Fruit fly (Drosophila melanogaster) whole organism, embryonic: Measurements from ENCODE around the gene Nct.

Experiments
- Abd-B ChIP-seq: fragments of 200-800 bp; sonication (Bioruptor generic); optimal IDR thresholded peaks from 2 replicates; lab custom pipeline; 2018; ENCODE audit warnings: missing biosample characterization, mild to moderate bottlenecking, missing genetic modification characterization, moderate library complexity
- Bdp1 ChIP-seq: fragments of 200-800 bp; sonication (Bioruptor generic); optimal IDR thresholded peaks from 3 replicates; lab custom pipeline; 2016; ENCODE audit warnings: missing biosample characterization, missing genetic modification characterization
- BtbVII ChIP-seq: fragments of 200-800 bp; sonication (Bioruptor generic); optimal IDR thresholded peaks from 3 replicates; lab custom pipeline; 2017; ENCODE audit warnings: missing biosample characterization, mild to moderate bottlenecking, missing genetic modification characterization
- CG10321 ChIP-seq: fragments of 200-800 bp; sonication (Bioruptor generic); IDR thresholded peaks from 2 replicates; pipeline ENCODE4 v1.3.6; 2022; ENCODE audit warnings: missing biosample characterization, missing genetic modification characterization
- CG11093 ChIP-seq: fragments of 200-800 bp; sonication (Bioruptor generic); IDR thresholded peaks from 3 replicates; pipeline ENCODE4 v1.3.6; 2022; ENCODE audit warnings: missing biosample characterization, missing genetic modification characterization
- CG11695 ChIP-seq: fragments of 200-800 bp; sonication (Bioruptor generic); IDR thresholded peaks from 3 replicates; pipeline ENCODE4 v1.3.6; 2022; ENCODE audit warnings: missing biosample characterization, missing genetic modification characterization
- CG12155 ChIP-seq: fragments of 200-800 bp; sonication (Bioruptor generic); optimal IDR thresholded peaks from 3 replicates; lab custom pipeline; 2016; ENCODE audit warnings: missing biosample characterization, missing genetic modification characterization
- CG16813 ChIP-seq: fragments of 200-800 bp; sonication (Bioruptor generic); IDR thresholded peaks from 3 replicates; pipeline ENCODE4 v1.3.6; 2022; ENCODE audit warnings: missing biosample characterization, missing genetic modification characterization; ENCODE audit not compliant: partially characterized antibody
- CG17612 ChIP-seq: fragments of 200-800 bp; sonication (Bioruptor generic); IDR thresholded peaks from 2 replicates; pipeline ENCODE4 v1.3.6; 2022; ENCODE audit warnings: missing biosample characterization, missing genetic modification characterization
- CG1832 ChIP-seq: fragments of 200-800 bp; sonication (Bioruptor generic); optimal IDR thresholded peaks from 2 replicates; lab custom pipeline; 2017; ENCODE audit warnings: missing biosample characterization, mild to moderate bottlenecking, missing genetic modification characterization, inconsistent platforms
- CG2678 ChIP-seq: fragments of 200-800 bp; sonication (Bioruptor generic); optimal IDR thresholded peaks from 3 replicates; lab custom pipeline; 2019; ENCODE audit warnings: missing biosample characterization, mild to moderate bottlenecking, missing genetic modification characterization, moderate library complexity
- CG3995 ChIP-seq: fragments of 200-800 bp; sonication (Bioruptor generic); optimal IDR thresholded peaks from 3 replicates; lab custom pipeline; 2016; ENCODE audit warnings: missing biosample characterization, missing genetic modification characterization
- CG4360 ChIP-seq: fragments of 200-800 bp; sonication (Bioruptor generic); IDR thresholded peaks from 2 replicates; pipeline ENCODE4 v1.3.6; 2022; ENCODE audit warnings: missing biosample characterization, missing genetic modification characterization
- CG5245 ChIP-seq: fragments of 200-800 bp; sonication (Bioruptor generic); optimal IDR thresholded peaks from 3 replicates; lab custom pipeline; 2016; ENCODE audit warnings: missing biosample characterization, missing genetic modification characterization
- CG6854 ChIP-seq: fragments of 200-800 bp; sonication (Bioruptor generic); optimal IDR thresholded peaks from 3 replicates; lab custom pipeline; 2017; ENCODE audit warnings: missing biosample characterization, mild to moderate bottlenecking, missing genetic modification characterization
- CG8089 ChIP-seq: fragments of 200-800 bp; sonication (Bioruptor generic); optimal IDR thresholded peaks from 3 replicates; lab custom pipeline; 2016; ENCODE audit warnings: missing biosample characterization, missing genetic modification characterization
- CG9437 ChIP-seq: fragments of 200-800 bp; sonication (Bioruptor generic); optimal IDR thresholded peaks from 2 replicates; lab custom pipeline; 2018; ENCODE audit warnings: missing biosample characterization, mild to moderate bottlenecking, missing genetic modification characterization
- CTCF ChIP-seq: fragments of 200-800 bp; sonication (Bioruptor generic); optimal IDR thresholded peaks from 2 replicates; lab custom pipeline; 2017; ENCODE audit warnings: missing biosample characterization, mild to moderate bottlenecking, missing genetic modification characterization, moderate library complexity
- CrebB ChIP-seq: fragments of 200-800 bp; sonication (Bioruptor generic); optimal IDR thresholded peaks from 3 replicates; lab custom pipeline; 2018; ENCODE audit warnings: missing biosample characterization, mild to moderate bottlenecking, missing genetic modification characterization
- Deaf1 ChIP-seq: fragments of 200-800 bp; optimal IDR thresholded peaks from 3 replicates; lab custom pipeline; 2019; ENCODE audit warnings: missing biosample characterization, mild to moderate bottlenecking, missing genetic modification characterization, moderate library complexity
- Dip2 ChIP-seq: fragments of 200-800 bp; sonication (Bioruptor generic); IDR thresholded peaks from 2 replicates; pipeline ENCODE4 v1.3.6; 2022; ENCODE audit warnings: missing biosample characterization, missing genetic modification characterization
- Doc3 ChIP-seq: fragments of 200-800 bp; sonication (Bioruptor generic); IDR thresholded peaks from 3 replicates; pipeline ENCODE4 v1.3.6; 2022; ENCODE audit warnings: missing biosample characterization, missing genetic modification characterization; ENCODE audit not compliant: partially characterized antibody
- ERR ChIP-seq: fragments of 200-800 bp; sonication (Bioruptor generic); optimal IDR thresholded peaks from 2 replicates; lab custom pipeline; 2016; ENCODE audit warnings: missing biosample characterization, missing genetic modification characterization
- Fer1 ChIP-seq: fragments of 200-800 bp; sonication (Bioruptor generic); optimal IDR thresholded peaks from 2 replicates; lab custom pipeline; 2017; ENCODE audit warnings: missing biosample characterization, mild to moderate bottlenecking, missing genetic modification characterization
- HmgZ ChIP-seq: fragments of 200-800 bp; sonication (Bioruptor generic); optimal IDR thresholded peaks from 2 replicates; lab custom pipeline; 2018; ENCODE audit warnings: missing biosample characterization, mild to moderate bottlenecking, missing genetic modification characterization
- Hmr ChIP-seq: fragments of 200-800 bp; sonication (Bioruptor generic); optimal IDR thresholded peaks from 3 replicates; lab custom pipeline; 2017; ENCODE audit warnings: mild to moderate bottlenecking, missing biosample characterization, missing genetic modification reagents, missing genetic modification characterization
- Hr51 ChIP-seq, 2 experiments: fragments of 200-800 bp; sonication (Bioruptor generic); optimal IDR thresholded peaks; 2 replicates in 1 of 2; 3 replicates in 1 of 2; lab custom pipeline; 2016 to 2018; ENCODE audit warnings: missing biosample characterization in 2 of 2, missing genetic modification characterization in 2 of 2, mild to moderate bottlenecking in 1 of 2, moderate library complexity in 1 of 2
- MESR4 ChIP-seq: fragments of 200-800 bp; sonication (Bioruptor generic); optimal IDR thresholded peaks from 2 replicates; lab custom pipeline; 2018; ENCODE audit warnings: missing biosample characterization, mild to moderate bottlenecking, missing genetic modification characterization, moderate library complexity
- Nf-YA ChIP-seq: fragments of 200-800 bp; sonication (Bioruptor generic); IDR thresholded peaks from 2 replicates; pipeline ENCODE4 v1.3.6; 2022; ENCODE audit warnings: missing biosample characterization, missing genetic modification characterization
- PHDP ChIP-seq: fragments of 200-800 bp; sonication (Bioruptor generic); optimal IDR thresholded peaks from 3 replicates; lab custom pipeline; 2018; ENCODE audit warnings: missing biosample characterization, mild to moderate bottlenecking, missing genetic modification characterization, moderate library complexity
- Sox102F ChIP-seq: fragments of 200-800 bp; sonication (Bioruptor generic); optimal IDR thresholded peaks from 2 replicates; lab custom pipeline; 2018; ENCODE audit warnings: missing biosample characterization, mild to moderate bottlenecking, missing genetic modification characterization, moderate library complexity
- Taf1 ChIP-seq: fragments of 200-800 bp; sonication (Bioruptor generic); IDR thresholded peaks from 2 replicates; pipeline ENCODE4 v1.3.6; 2022; ENCODE audit warnings: missing biosample characterization, missing genetic modification characterization
- ap ChIP-seq: fragments of 200-800 bp; sonication (Bioruptor generic); IDR thresholded peaks from 2 replicates; pipeline ENCODE4 v1.3.6; 2022; ENCODE audit warnings: missing biosample characterization, missing genetic modification characterization
- ara ChIP-seq: fragments of 200-800 bp; sonication (Bioruptor generic); IDR thresholded peaks from 2 replicates; pipeline ENCODE4 v1.3.6; 2022; ENCODE audit warnings: missing biosample characterization, missing genetic modification characterization
- az2 ChIP-seq: fragments of 200-800 bp; sonication (Bioruptor generic); optimal IDR thresholded peaks from 3 replicates; lab custom pipeline; 2016; ENCODE audit warnings: missing biosample characterization, missing genetic modification characterization
- cwo ChIP-seq: fragments of 200-800 bp; sonication (Bioruptor generic); optimal IDR thresholded peaks from 3 replicates; lab custom pipeline; 2017; ENCODE audit warnings: missing biosample characterization, missing genetic modification characterization, mild to moderate bottlenecking, moderate library complexity, missing genetic modification reagents
- dpn ChIP-seq, 2 experiments: fragments of 200-800 bp; sonication (Bioruptor generic); optimal IDR thresholded peaks; 3 replicates each; lab custom pipeline; 2016; ENCODE audit warnings: missing biosample characterization in 2 of 2, missing genetic modification characterization in 2 of 2
- dysf ChIP-seq: fragments of 200-800 bp; sonication (Bioruptor generic); IDR thresholded peaks from 3 replicates; pipeline ENCODE4 v1.3.6; 2022; ENCODE audit warnings: missing biosample characterization, missing genetic modification characterization
- gcm2 ChIP-seq: fragments of 200-800 bp; sonication (Bioruptor generic); optimal IDR thresholded peaks from 2 replicates; lab custom pipeline; 2016; ENCODE audit warnings: missing biosample characterization, missing genetic modification characterization
- hb ChIP-seq: fragments of 200-800 bp; sonication (Bioruptor generic); IDR thresholded peaks from 3 replicates; pipeline ENCODE4 v1.3.6; 2022; ENCODE audit warnings: missing biosample characterization, missing genetic modification characterization; ENCODE audit not compliant: partially characterized antibody
- hkb ChIP-seq, 2 experiments: fragments of 200-800 bp in 1 of 2; fragments of >200 bp in 1 of 2; sonication (Bioruptor generic) in 1 of 2; IDR thresholded peaks in 1 of 2; optimal IDR thresholded peaks in 1 of 2; 2 replicates each; pipeline versions ENCODE4 v1.3.6 to Lab custom; 2017 to 2022; ENCODE audit warnings: missing biosample characterization in 1 of 2, missing genetic modification characterization in 1 of 2
- ind ChIP-seq: fragments of 200-800 bp; sonication (Bioruptor generic); optimal IDR thresholded peaks from 3 replicates; lab custom pipeline; 2016; ENCODE audit warnings: missing biosample characterization, missing genetic modification characterization
- kah ChIP-seq: fragments of 200-800 bp; sonication (Bioruptor generic); optimal IDR thresholded peaks from 2 replicates; lab custom pipeline; 2018; ENCODE audit warnings: missing biosample characterization, mild to moderate bottlenecking, missing genetic modification characterization
- pb ChIP-seq: fragments of 200-800 bp; sonication (Bioruptor generic); optimal IDR thresholded peaks from 3 replicates; lab custom pipeline; 2016; ENCODE audit warnings: missing biosample characterization, missing genetic modification characterization
- pho ChIP-seq: fragments of 200-800 bp; sonication (Bioruptor generic); optimal IDR thresholded peaks from 2 replicates; lab custom pipeline; 2016; ENCODE audit warnings: missing biosample characterization, missing genetic modification characterization
- schlank ChIP-seq: fragments of 200-800 bp; sonication (Bioruptor generic); optimal IDR thresholded peaks from 2 replicates; lab custom pipeline; 2018; ENCODE audit warnings: missing biosample characterization, mild to moderate bottlenecking, missing genetic modification characterization
- shn ChIP-seq: fragments of 200-800 bp; sonication (Bioruptor generic); optimal IDR thresholded peaks from 3 replicates; lab custom pipeline; 2016; ENCODE audit warnings: missing biosample characterization, missing genetic modification characterization
- slbo ChIP-seq: fragments of 200-800 bp; sonication (Bioruptor generic); IDR thresholded peaks from 2 replicates; pipeline ENCODE4 v1.3.6; 2022; ENCODE audit warnings: missing biosample characterization, missing genetic modification characterization
- stwl ChIP-seq: fragments of 200-800 bp; sonication (Bioruptor generic); optimal IDR thresholded peaks from 3 replicates; lab custom pipeline; 2018; ENCODE audit warnings: missing biosample characterization, mild to moderate bottlenecking, missing genetic modification characterization, moderate library complexity
- tx ChIP-seq: fragments of 200-800 bp; sonication (Bioruptor generic); optimal IDR thresholded peaks from 2 replicates; lab custom pipeline; 2016; ENCODE audit warnings: missing biosample characterization, missing genetic modification characterization
- wek ChIP-seq: fragments of 200-800 bp; sonication (Bioruptor generic); optimal IDR thresholded peaks from 3 replicates; lab custom pipeline; 2018; ENCODE audit warnings: missing biosample characterization, mild to moderate bottlenecking, missing genetic modification characterization, moderate library complexity

Gene Nct

dm6 chr3R:24850420-24850819 is 981 bp upstream of the Nct start, which contains the start of gene CG7006 (continued):
- no peak for TF ChIP-seq CG8089 (GFP tag; lab: Kevin White, UChicago)
- TF ChIP-seq dysf: peak; percentile 51; the same call in 1 of the 3 replicates
- no peak for TF ChIP-seq Fer1
- TF ChIP-seq gcm2 (GFP tag; lab: Kevin White, UChicago): peak; percentile 22
- TF ChIP-seq BtbVII (GFP tag; lab: Kevin White, UChicago): no peak
- TF ChIP-seq CG11695 (GFP tag; lab: Robert Waterston, UW): no peak
- TF ChIP-seq Doc3 (GFP tag; lab: Robert Waterston, UW): peak; percentile 47; the same call in 1 of the 3 replicates
- TF ChIP-seq pho (GFP tag; lab: Kevin White, UChicago): peak; percentile 84
- TF ChIP-seq Abd-B (GFP tag; lab: Kevin White, UChicago): peak; percentile 27
- peak; percentile 84 to 92 for TF ChIP-seq dpn (GFP tag; optimal IDR thresholded peaks at IDR 0.05; lab: Kevin White, UChicago)
- peak; percentile 37 for TF ChIP-seq schlank (tag; lab: Kevin White, UChicago)
- peak; percentile 55 for TF ChIP-seq CG5245 (GFP tag; lab: Kevin White, UChicago)
- TF ChIP-seq ara (GFP tag; lab: Robert Waterston, UW): peak; percentile 39; the same call in 1 of the 2 replicates
- no peak for TF ChIP-seq Sox102F (GFP tag; lab: Kevin White, UChicago)
- TF ChIP-seq cwo (GFP tag; lab: Kevin White, UChicago): peak; percentile 70
- no peak for TF ChIP-seq hkb (optimal IDR thresholded peaks at IDR 0.05; lab: Kevin White, UChicago)
- peak; percentile 43; the same call in 1 of the 2 replicates for TF ChIP-seq hkb (GFP tag; IDR thresholded peaks at IDR 0.05; lab: Robert Waterston, UW)
- 0 out of 2 replicates have a peak, but pooled peaks have one; percentile 18 for TF ChIP-seq ap (GFP tag; lab: Robert Waterston, UW)
- no peak for TF ChIP-seq wek (GFP tag; lab: Kevin White, UChicago)
- no peak for TF ChIP-seq CG11093 (GFP tag; lab: Robert Waterston, UW)
- TF ChIP-seq HmgZ (tag; lab: Kevin White, UChicago): peak; percentile 87
- peak; percentile 2 for TF ChIP-seq CrebB (tag; lab: Kevin White, UChicago)
- peak; percentile 44 for TF ChIP-seq pb (GFP tag; lab: Kevin White, UChicago)
- TF ChIP-seq stwl (tag; lab: Kevin White, UChicago): peak; percentile 95
- TF ChIP-seq CTCF: no peak
- peak; percentile 85 for TF ChIP-seq CG12155 (GFP tag; lab: Kevin White, UChicago)
- TF ChIP-seq PHDP (tag; lab: Kevin White, UChicago): no peak
- TF ChIP-seq Hr51 (GFP tag; optimal IDR thresholded peaks at IDR 0.05; lab: Kevin White, UChicago): peak in 1 of 2 experiments; percentile 73
- peak; percentile 78 for TF ChIP-seq ind
- peak; percentile 73 for TF ChIP-seq Hmr (GFP tag; lab: Kevin White, UChicago)
- TF ChIP-seq az2 (GFP tag; lab: Kevin White, UChicago): peak; percentile 45
- TF ChIP-seq CG4360: no peak
- TF ChIP-seq Deaf1 (tag; lab: Kevin White, UChicago): no peak
- peak; percentile 75 for TF ChIP-seq tx (GFP tag; lab: Kevin White, UChicago)
- TF ChIP-seq MESR4: peak; percentile 72
- peak; percentile 43; the same call in 1 of the 3 replicates for TF ChIP-seq hb (GFP tag; lab: Robert Waterston, UW)
- peak; percentile 79 for TF ChIP-seq CG16813
- peak; percentile 21; the same call in 1 of the 2 replicates for TF ChIP-seq CG17612 (GFP tag; lab: Robert Waterston, UW)
- TF ChIP-seq Bdp1: peak; percentile 61
- no peak for TF ChIP-seq kah (GFP tag; lab: Kevin White, UChicago)
- peak; percentile 26 for TF ChIP-seq CG9437 (GFP tag; lab: Kevin White, UChicago)
- TF ChIP-seq CG10321: no peak
- peak; percentile 41; the same call in 1 of the 2 replicates for TF ChIP-seq Taf1
- TF ChIP-seq Dip2: no peak
- peak; percentile 56 for TF ChIP-seq CG3995 (GFP tag; lab: Kevin White, UChicago)
- TF ChIP-seq CG6854 (GFP tag; lab: Kevin White, UChicago): no peak
- no peak for TF ChIP-seq CG1832 (GFP tag; lab: Kevin White, UChicago)
- TF ChIP-seq ERR (GFP tag; lab: Kevin White, UChicago): peak; percentile 81
- peak; percentile 92 for TF ChIP-seq slbo
- peak; percentile 82 for TF ChIP-seq shn (GFP tag; lab: Kevin White, UChicago)
- TF ChIP-seq CG2678 (tag; lab: Kevin White, UChicago): no peak
- TF ChIP-seq Nf-YA (GFP tag; lab: Robert Waterston, UW): no peak
